Fruit fly (Drosophila melanogaster) whole organism, embryonic: Measurements from ENCODE around the gene Rai1.

Source experiments
- Aef1 ChIP-seq: fragments of 200-800 bp; sonication (Bioruptor generic); IDR thresholded peaks from 3 replicates; pipeline ENCODE4 v1.3.6; 2022; ENCODE audit warnings: missing biosample characterization, missing genetic modification characterization
- BEAF-32 ChIP-seq: fragments of 200-800 bp; sonication (Bioruptor generic); optimal IDR thresholded peaks from 3 replicates; lab custom pipeline; 2017; ENCODE audit warnings: missing biosample characterization, missing genetic modification characterization, mild to moderate bottlenecking, moderate library complexity, missing genetic modification reagents
- C15 ChIP-seq: fragments of 200-800 bp; sonication (Bioruptor generic); IDR thresholded peaks from 3 replicates; pipeline ENCODE4 v1.3.6; 2022; ENCODE audit warnings: missing biosample characterization, missing genetic modification characterization
- CG11093 ChIP-seq: fragments of 200-800 bp; sonication (Bioruptor generic); IDR thresholded peaks from 3 replicates; pipeline ENCODE4 v1.3.6; 2022; ENCODE audit warnings: missing biosample characterization, missing genetic modification characterization
- CG11456 ChIP-seq: fragments of 200-800 bp; sonication (Bioruptor generic); IDR thresholded peaks from 3 replicates; pipeline ENCODE4 v1.3.6; 2022; ENCODE audit warnings: missing biosample characterization, missing genetic modification characterization
- CG12155 ChIP-seq: fragments of 200-800 bp; sonication (Bioruptor generic); optimal IDR thresholded peaks from 3 replicates; lab custom pipeline; 2016; ENCODE audit warnings: missing biosample characterization, missing genetic modification characterization
- CG13775 ChIP-seq: fragments of 200-800 bp; sonication (Bioruptor generic); optimal IDR thresholded peaks from 3 replicates; lab custom pipeline; 2017; ENCODE audit warnings: missing biosample characterization, mild to moderate bottlenecking, missing genetic modification characterization
- CG14860 ChIP-seq: fragments of 200-800 bp; sonication (Bioruptor generic); IDR thresholded peaks from 3 replicates; pipeline ENCODE4 v1.3.6; 2022; ENCODE audit warnings: missing biosample characterization, missing genetic modification characterization; ENCODE audit not compliant: partially characterized antibody
- CG1529 ChIP-seq: fragments of 200-800 bp; sonication (Bioruptor generic); optimal IDR thresholded peaks from 3 replicates; lab custom pipeline; 2018; ENCODE audit warnings: missing biosample characterization, missing genetic modification characterization
- CG1832 ChIP-seq: fragments of 200-800 bp; sonication (Bioruptor generic); optimal IDR thresholded peaks from 2 replicates; lab custom pipeline; 2017; ENCODE audit warnings: missing biosample characterization, mild to moderate bottlenecking, missing genetic modification characterization, inconsistent platforms
- CG18599 ChIP-seq: fragments of 200-800 bp; sonication (Bioruptor generic); optimal IDR thresholded peaks from 3 replicates; lab custom pipeline; 2017; ENCODE audit warnings: missing biosample characterization, missing genetic modification characterization, mild to moderate bottlenecking, moderate library complexity, missing genetic modification reagents
- CG33557 ChIP-seq: fragments of 200-800 bp; sonication (Bioruptor generic); optimal IDR thresholded peaks from 2 replicates; lab custom pipeline; 2019; ENCODE audit warnings: missing biosample characterization, mild to moderate bottlenecking, missing genetic modification characterization, moderate library complexity
- CG6254 ChIP-seq: fragments of 200-800 bp; sonication (Bioruptor generic); optimal IDR thresholded peaks from 3 replicates; lab custom pipeline; 2017; ENCODE audit warnings: mild to moderate bottlenecking, missing biosample characterization, missing genetic modification reagents, missing genetic modification characterization
- CG7745 ChIP-seq: fragments of 200-800 bp; sonication (Bioruptor generic); optimal IDR thresholded peaks from 2 replicates; lab custom pipeline; 2018; ENCODE audit warnings: missing biosample characterization, mild to moderate bottlenecking, missing genetic modification characterization, moderate library complexity
- CG9727 ChIP-seq: fragments of 200-800 bp; sonication (Bioruptor generic); optimal IDR thresholded peaks from 3 replicates; lab custom pipeline; 2017; ENCODE audit warnings: missing biosample characterization, mild to moderate bottlenecking, missing genetic modification characterization
- CG9797 ChIP-seq: fragments of 200-800 bp; sonication (Bioruptor generic); optimal IDR thresholded peaks from 3 replicates; lab custom pipeline; 2018; ENCODE audit warnings: missing biosample characterization, mild to moderate bottlenecking, missing genetic modification characterization
- D19A ChIP-seq: fragments of 200-800 bp; optimal IDR thresholded peaks from 3 replicates; lab custom pipeline; 2019; ENCODE audit warnings: missing biosample characterization, mild to moderate bottlenecking, missing genetic modification characterization, moderate library complexity
- Dbx ChIP-seq: fragments of 200-800 bp; sonication (Bioruptor generic); IDR thresholded peaks from 3 replicates; pipeline ENCODE4 v1.3.6; 2022; ENCODE audit warnings: missing biosample characterization, missing genetic modification characterization
- Dll ChIP-seq: fragments of 200-800 bp; sonication (Bioruptor generic); IDR thresholded peaks from 4 replicates; pipeline ENCODE4 v1.3.6; 2022; ENCODE audit warnings: missing biosample characterization, missing genetic modification characterization; ENCODE audit not compliant: partially characterized antibody
- Dref ChIP-seq: fragments of 200-800 bp; sonication (Bioruptor generic); IDR thresholded peaks from 2 replicates; pipeline ENCODE4 v1.3.6; 2022; ENCODE audit warnings: missing biosample characterization, missing genetic modification characterization
- E2f1 ChIP-seq: fragments of 200-800 bp; sonication (Bioruptor generic); IDR thresholded peaks from 2 replicates; pipeline ENCODE4 v1.3.6; 2022; ENCODE audit warnings: missing biosample characterization, missing genetic modification characterization
- E2f2 ChIP-seq: fragments of 200-800 bp; sonication (Bioruptor generic); IDR thresholded peaks from 2 replicates; pipeline ENCODE4 v1.3.6; 2022; ENCODE audit warnings: missing biosample characterization, missing genetic modification characterization
- Fer2 ChIP-seq: fragments of 200-800 bp; sonication (Bioruptor generic); optimal IDR thresholded peaks from 2 replicates; lab custom pipeline; 2018; ENCODE audit warnings: missing biosample characterization, mild to moderate bottlenecking, missing genetic modification characterization, moderate library complexity
- MBD-R2 ChIP-seq: fragments of 200-800 bp; sonication (Bioruptor generic); IDR thresholded peaks from 2 replicates; pipeline ENCODE4 v1.3.6; 2022; ENCODE audit warnings: missing biosample characterization, missing genetic modification characterization
- MTF-1 ChIP-seq: fragments of 200-800 bp; sonication (Bioruptor generic); optimal IDR thresholded peaks from 2 replicates; lab custom pipeline; 2018; ENCODE audit warnings: missing biosample characterization, mild to moderate bottlenecking, missing genetic modification characterization, borderline replicate concordance
- Meics ChIP-seq: fragments of 200-800 bp; sonication (Bioruptor generic); optimal IDR thresholded peaks from 2 replicates; lab custom pipeline; 2017; ENCODE audit warnings: missing biosample characterization, mild to moderate bottlenecking, missing genetic modification characterization
- Mes4 ChIP-seq: fragments of 200-800 bp; sonication (Bioruptor generic); optimal IDR thresholded peaks from 2 replicates; lab custom pipeline; 2016; ENCODE audit warnings: missing biosample characterization, missing genetic modification characterization
- NC2α ChIP-seq: fragments of 200-800 bp; sonication (Bioruptor generic); optimal IDR thresholded peaks from 2 replicates; lab custom pipeline; 2016; ENCODE audit warnings: missing biosample characterization, missing genetic modification characterization
- Rx ChIP-seq: fragments of 200-800 bp; sonication (Bioruptor generic); IDR thresholded peaks from 2 replicates; pipeline ENCODE4 v1.3.6; 2022; ENCODE audit warnings: missing biosample characterization, missing genetic modification characterization
- Vsx1 ChIP-seq: fragments of 200-800 bp; sonication (Bioruptor generic); optimal IDR thresholded peaks from 2 replicates; lab custom pipeline; 2017; ENCODE audit warnings: missing biosample characterization, mild to moderate bottlenecking, missing genetic modification characterization, missing genetic modification reagents
- Xbp1 ChIP-seq: fragments of 200-800 bp; sonication (Bioruptor generic); optimal IDR thresholded peaks from 3 replicates; lab custom pipeline; 2016; ENCODE audit warnings: missing biosample characterization, mild to moderate bottlenecking, missing genetic modification characterization
- bsh ChIP-seq, 2 experiments: fragments of 200-800 bp; sonication (Bioruptor generic); optimal IDR thresholded peaks; 2 replicates each; lab custom pipeline; 2017 to 2018; ENCODE audit warnings: mild to moderate bottlenecking in 2 of 2, missing biosample characterization in 2 of 2, missing genetic modification characterization in 2 of 2, moderate library complexity in 1 of 2
- btn ChIP-seq: fragments of 200-800 bp; sonication (Bioruptor generic); optimal IDR thresholded peaks from 2 replicates; lab custom pipeline; 2016; ENCODE audit warnings: missing biosample characterization, missing genetic modification characterization
- cwo ChIP-seq: fragments of 200-800 bp; sonication (Bioruptor generic); optimal IDR thresholded peaks from 3 replicates; lab custom pipeline; 2017; ENCODE audit warnings: missing biosample characterization, missing genetic modification characterization, mild to moderate bottlenecking, moderate library complexity, missing genetic modification reagents
- dmrt99B ChIP-seq: fragments of 200-800 bp; sonication (Bioruptor generic); optimal IDR thresholded peaks from 2 replicates; lab custom pipeline; 2018; ENCODE audit warnings: missing biosample characterization, mild to moderate bottlenecking, missing genetic modification characterization, moderate library complexity
- dpn ChIP-seq, 2 experiments: fragments of 200-800 bp; sonication (Bioruptor generic); optimal IDR thresholded peaks; 3 replicates each; lab custom pipeline; 2016; ENCODE audit warnings: missing biosample characterization in 2 of 2, missing genetic modification characterization in 2 of 2
- gem ChIP-seq: fragments of 200-800 bp; sonication (Bioruptor generic); optimal IDR thresholded peaks from 2 replicates; lab custom pipeline; 2019; ENCODE audit warnings: missing biosample characterization, mild to moderate bottlenecking, missing genetic modification characterization, moderate library complexity
- nerfin-2 ChIP-seq: fragments of 200-800 bp; sonication (Bioruptor generic); IDR thresholded peaks from 2 replicates; pipeline ENCODE4 v1.3.6; 2022; ENCODE audit warnings: missing biosample characterization, missing genetic modification characterization; ENCODE audit not compliant: partially characterized antibody
- nmo ChIP-seq: fragments of 200-800 bp; sonication (Bioruptor generic); optimal IDR thresholded peaks from 2 replicates; lab custom pipeline; 2018; ENCODE audit warnings: missing biosample characterization, mild to moderate bottlenecking, missing genetic modification characterization, moderate library complexity
- nom ChIP-seq: fragments of 200-800 bp; sonication (Bioruptor generic); optimal IDR thresholded peaks from 2 replicates; lab custom pipeline; 2017; ENCODE audit warnings: missing biosample characterization, missing genetic modification characterization, mild to moderate bottlenecking, moderate library complexity, missing genetic modification reagents
- oc ChIP-seq: fragments of 200-800 bp; sonication (Bioruptor generic); optimal IDR thresholded peaks from 2 replicates; lab custom pipeline; 2018; ENCODE audit warnings: missing biosample characterization, mild to moderate bottlenecking, missing genetic modification characterization, moderate library complexity
- phol ChIP-seq: fragments of 200-800 bp; sonication (Bioruptor generic); optimal IDR thresholded peaks from 3 replicates; lab custom pipeline; 2018; ENCODE audit warnings: missing biosample characterization, mild to moderate bottlenecking, missing genetic modification characterization, moderate library complexity
- row ChIP-seq: fragments of 200-800 bp; sonication (Bioruptor generic); IDR thresholded peaks from 3 replicates; pipeline ENCODE4 v1.3.6; 2022; ENCODE audit warnings: missing biosample characterization, missing genetic modification characterization
- schlank ChIP-seq: fragments of 200-800 bp; sonication (Bioruptor generic); optimal IDR thresholded peaks from 2 replicates; lab custom pipeline; 2018; ENCODE audit warnings: missing biosample characterization, mild to moderate bottlenecking, missing genetic modification characterization
- sim ChIP-seq: fragments of 200-800 bp; sonication (Bioruptor generic); IDR thresholded peaks from 2 replicates; pipeline ENCODE4 v1.3.6; 2022; ENCODE audit warnings: missing biosample characterization, missing genetic modification characterization
- sima ChIP-seq: fragments of 200-800 bp; sonication (Bioruptor generic); optimal IDR thresholded peaks from 2 replicates; lab custom pipeline; 2016; ENCODE audit warnings: missing biosample characterization, missing genetic modification characterization
- unpg ChIP-seq: fragments of 200-800 bp; sonication (Bioruptor generic); optimal IDR thresholded peaks from 3 replicates; lab custom pipeline; 2018; ENCODE audit warnings: missing biosample characterization, mild to moderate bottlenecking, missing genetic modification characterization, moderate library complexity
- wek ChIP-seq: fragments of 200-800 bp; sonication (Bioruptor generic); optimal IDR thresholded peaks from 3 replicates; lab custom pipeline; 2018; ENCODE audit warnings: missing biosample characterization, mild to moderate bottlenecking, missing genetic modification characterization, moderate library complexity
- wor ChIP-seq: fragments of 200-800 bp; sonication (Bioruptor generic); IDR thresholded peaks from 2 replicates; pipeline ENCODE4 v1.3.6; 2022; ENCODE audit warnings: missing biosample characterization, missing genetic modification characterization
- zf30C ChIP-seq: fragments of 200-800 bp; sonication (Bioruptor generic); optimal IDR thresholded peaks from 3 replicates; lab custom pipeline; 2018; ENCODE audit warnings: missing biosample characterization, mild to moderate bottlenecking, missing genetic modification characterization

Gene Rai1

DNA sequence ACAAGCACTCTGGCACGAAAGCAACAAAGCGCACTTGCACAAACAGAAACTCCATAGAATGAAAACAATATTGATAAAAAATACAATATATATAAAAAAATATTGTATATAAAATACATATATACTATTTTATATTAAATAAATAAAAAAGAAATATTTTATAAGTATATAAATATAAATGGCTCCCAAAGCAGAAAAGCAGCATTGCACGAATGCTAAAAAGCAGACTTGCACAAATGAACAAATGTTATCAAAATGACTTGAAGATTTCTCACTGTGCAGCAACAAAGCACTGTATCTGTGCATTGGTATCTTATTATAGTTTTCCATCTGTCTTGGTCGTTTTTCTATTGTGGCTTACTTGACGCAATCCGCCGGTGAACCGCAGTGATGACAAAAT, 34.4 kb downstream of the Rai1 start (continued):
- TF ChIP-seq dpn (GFP tag; optimal IDR thresholded peaks at IDR 0.05; lab: Kevin White, UChicago) = no peak
- TF ChIP-seq CG6254 (GFP tag; lab: Kevin White, UChicago) = peak; percentile 10
- no peak for TF ChIP-seq Dll
- TF ChIP-seq CG13775 (GFP tag; lab: Kevin White, UChicago) = no peak
- no peak for TF ChIP-seq CG12155
- TF ChIP-seq dmrt99B = peak; percentile 63
- peak; percentile 18; the same call in 1 of the 2 replicates for TF ChIP-seq Rx
- peak; percentile 41 for TF ChIP-seq D19A (tag; lab: Kevin White, UChicago)
- no peak for TF ChIP-seq cwo
- TF ChIP-seq sima (GFP tag; lab: Kevin White, UChicago) = no peak
- no peak for TF ChIP-seq CG9797 (GFP tag; lab: Kevin White, UChicago)
- TF ChIP-seq Fer2 (tag; lab: Kevin White, UChicago) = no peak
- no peak for TF ChIP-seq nerfin-2 (GFP tag; lab: Robert Waterston, UW)
- TF ChIP-seq gem (tag; lab: Kevin White, UChicago) = peak; percentile 42
- TF ChIP-seq MTF-1 (GFP tag; lab: Kevin White, UChicago) = no peak
- TF ChIP-seq MBD-R2 (GFP tag; lab: Robert Waterston, UW) = no peak
- TF ChIP-seq nom (GFP tag; lab: Kevin White, UChicago) = no peak
- no peak for TF ChIP-seq E2f1
- TF ChIP-seq Aef1 (GFP tag; lab: Robert Waterston, UW) = no peak
- no peak for TF ChIP-seq btn (GFP tag; lab: Kevin White, UChicago)
- peak in 1 of 2 experiments; percentile 42 for TF ChIP-seq bsh (GFP tag; optimal IDR thresholded peaks at IDR 0.05; lab: Kevin White, UChicago)
- TF ChIP-seq wor (GFP tag; lab: Robert Waterston, UW) = no peak
- TF ChIP-seq Dref (GFP tag; lab: Robert Waterston, UW) = no peak
- TF ChIP-seq wek = no peak
- TF ChIP-seq CG14860 (GFP tag; lab: Robert Waterston, UW) = no peak
- TF ChIP-seq CG7745 (tag; lab: Kevin White, UChicago) = no peak
- TF ChIP-seq CG1529 (GFP tag; lab: Kevin White, UChicago) = no peak
- TF ChIP-seq unpg (GFP tag; lab: Kevin White, UChicago) = peak; percentile 28
- peak; percentile 24 for TF ChIP-seq CG9727 (GFP tag; lab: Kevin White, UChicago)
- TF ChIP-seq phol (tag; lab: Kevin White, UChicago) = peak; percentile 32
- peak; percentile 3 for TF ChIP-seq oc (tag; lab: Kevin White, UChicago)
- TF ChIP-seq Vsx1 (GFP tag; lab: Kevin White, UChicago) = no peak
- TF ChIP-seq CG33557 (GFP tag; lab: Kevin White, UChicago) = no peak
- no peak for TF ChIP-seq E2f2 (GFP tag; lab: Robert Waterston, UW)
- no peak for TF ChIP-seq schlank (tag; lab: Kevin White, UChicago)
- peak; percentile 14; the same call in 1 of the 3 replicates for TF ChIP-seq row (GFP tag; lab: Robert Waterston, UW)
- no peak for TF ChIP-seq Xbp1 (GFP tag; lab: Kevin White, UChicago)
- TF ChIP-seq CG11093 (GFP tag; lab: Robert Waterston, UW) = no peak
- TF ChIP-seq BEAF-32 (GFP tag; lab: Kevin White, UChicago) = no peak
- no peak for TF ChIP-seq Mes4 (GFP tag; lab: Kevin White, UChicago)
- no peak for TF ChIP-seq Dbx
- no peak for TF ChIP-seq Meics (GFP tag; lab: Kevin White, UChicago)
- peak; percentile 69 for TF ChIP-seq nmo
- no peak for TF ChIP-seq CG18599 (GFP tag; lab: Kevin White, UChicago)
- TF ChIP-seq C15 (GFP tag; lab: Robert Waterston, UW) = no peak
- TF ChIP-seq NC2α (GFP tag; lab: Kevin White, UChicago) = no peak
- no peak for TF ChIP-seq sim (GFP tag; lab: Robert Waterston, UW)
- no peak for TF ChIP-seq CG1832 (GFP tag; lab: Kevin White, UChicago)
- no peak for TF ChIP-seq CG11456 (GFP tag; lab: Robert Waterston, UW)
- no peak for TF ChIP-seq zf30C
